Worm (Caenorhabditis elegans): Measurements from ENCODE around the gene str-151.

The str-151 gene

DNA sequence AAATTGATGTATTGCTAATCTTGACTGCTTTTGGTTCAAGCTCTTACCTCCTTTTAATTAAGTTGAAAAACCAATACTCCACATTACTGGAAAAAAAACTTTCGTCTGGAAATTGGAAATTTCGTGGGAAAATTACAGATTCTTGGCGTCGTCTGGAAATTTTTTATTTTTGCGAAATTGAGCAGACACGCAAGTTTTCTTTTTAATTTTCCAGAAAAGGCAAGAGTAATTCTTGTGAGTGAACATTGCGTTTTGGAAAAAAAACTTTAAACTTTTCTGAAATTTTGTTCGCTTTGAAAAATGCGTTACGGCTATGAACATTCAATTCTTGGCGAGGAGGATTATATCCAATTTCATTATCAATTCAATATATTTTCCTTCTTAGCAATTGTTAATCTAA is 10.4 kb upstream of the str-151 start, which contains the start of gene sru-45:
TSS of gene sru-45 (plus strand) at position 301 of the 400 bp plus-strand sequence.
- TF ChIP-seq lin-13 (tag; optimal IDR thresholded peaks at IDR 0.05), result no peak
- TF ChIP-seq mls-2 (tag; optimal IDR thresholded peaks at IDR 0.05), result no peak
- TF ChIP-seq ces-1 (GFP tag; optimal IDR thresholded peaks at IDR 0.05), result no peak
- TF ChIP-seq blmp-1 (tag; optimal IDR thresholded peaks at IDR 0.05), result no peak
- no peak for TF ChIP-seq unc-62 (GFP tag; optimal IDR thresholded peaks at IDR 0.05)
- TF ChIP-seq unc-39 (tag; optimal IDR thresholded peaks at IDR 0.05), result no peak

DNA sequence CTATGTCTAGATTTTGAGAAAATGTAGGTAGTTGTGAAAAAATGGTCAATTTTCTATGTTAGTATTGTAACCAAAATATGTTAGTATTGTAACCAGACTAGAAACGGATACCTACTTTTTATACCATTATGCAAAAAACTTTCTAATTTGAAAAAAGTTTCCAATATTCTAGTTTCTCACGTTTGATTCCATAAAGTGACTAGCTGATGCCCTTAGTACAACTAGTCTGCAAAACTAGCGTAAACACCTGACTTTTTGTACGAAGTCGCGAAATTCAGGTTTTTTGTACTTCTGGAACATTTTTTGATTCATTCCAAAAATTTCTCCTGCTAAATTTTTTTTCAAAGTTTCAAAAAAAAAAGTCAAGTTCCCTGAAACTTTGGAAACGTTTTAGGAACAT is 7.9 kb upstream of the str-151 start:
- TF ChIP-seq pha-4 (tag; optimal IDR thresholded peaks at IDR 0.05) (no peak), ham-2 (GFP tag; optimal IDR thresholded peaks at IDR 0.05) (no peak), lsy-2 (tag; optimal IDR thresholded peaks at IDR 0.05) (no peak), nhr-76 (tag; optimal IDR thresholded peaks at IDR 0.05) (no peak), ceh-43 (GFP tag; optimal IDR thresholded peaks at IDR 0.05) (no peak), ztf-11 (tag; optimal IDR thresholded peaks at IDR 0.05) (no peak)

DNA sequence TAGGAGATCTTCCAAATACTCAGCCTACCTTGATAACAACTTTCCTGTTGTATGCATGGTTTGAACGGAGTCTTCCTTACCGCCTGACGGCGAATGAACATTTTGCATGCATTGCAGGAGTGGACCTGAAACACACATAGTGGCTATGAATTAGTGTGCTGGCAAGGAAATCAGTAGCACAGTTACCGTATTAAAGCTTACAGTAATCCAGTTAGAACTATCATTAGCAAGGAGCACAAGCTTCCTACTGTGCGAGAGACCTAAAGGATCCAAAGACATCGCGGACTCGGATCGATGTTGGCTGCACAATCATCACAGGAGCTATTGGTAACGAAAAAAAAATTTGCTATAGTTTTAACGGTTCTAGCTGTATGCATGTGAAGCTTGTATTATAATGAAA is 5.3 kb upstream of the str-151 start, which contains the start of gene nhr-233:
TSS of gene nhr-233 (minus strand) at position 101 of the 400 bp plus-strand sequence.
- no peak for TF ChIP-seq nhr-237 (tag; optimal IDR thresholded peaks at IDR 0.05)
- no peak for TF ChIP-seq sem-2 (GFP tag; optimal IDR thresholded peaks at IDR 0.05)
- TF ChIP-seq blmp-1 (tag; optimal IDR thresholded peaks at IDR 0.05), result no peak
- TF ChIP-seq elt-3 (tag; optimal IDR thresholded peaks at IDR 0.05), result no peak
- TF ChIP-seq nhr-28 (tag; optimal IDR thresholded peaks at IDR 0.05), result no peak
- TF ChIP-seq ces-1 (GFP tag; optimal IDR thresholded peaks at IDR 0.05), result no peak
- no peak for TF ChIP-seq snpc-4 (tag; optimal IDR thresholded peaks at IDR 0.05)
- no peak for TF ChIP-seq nhr-76 (tag; optimal IDR thresholded peaks at IDR 0.05)
- no peak for TF ChIP-seq drap-1 (GFP tag; optimal IDR thresholded peaks at IDR 0.05)
- TF ChIP-seq lsy-2 (tag; optimal IDR thresholded peaks at IDR 0.05), result no peak
- TF ChIP-seq flh-1 (GFP tag; optimal IDR thresholded peaks at IDR 0.05), result no peak
- TF ChIP-seq lin-13 (tag; optimal IDR thresholded peaks at IDR 0.05), result no peak
- TF ChIP-seq ceh-43 (GFP tag; optimal IDR thresholded peaks at IDR 0.05), result no peak
- no peak for TF ChIP-seq unc-62 (GFP tag; optimal IDR thresholded peaks at IDR 0.05)
- TF ChIP-seq ham-2 (GFP tag; optimal IDR thresholded peaks at IDR 0.05), result no peak
- TF ChIP-seq hlh-1 (tag; optimal IDR thresholded peaks at IDR 0.05), result no peak
- no peak for TF ChIP-seq M03D4.4 (tag; optimal IDR thresholded peaks at IDR 0.05)
- TF ChIP-seq sptf-1 (tag; optimal IDR thresholded peaks at IDR 0.05), result no peak
- no peak for TF ChIP-seq ceh-39 (tag; optimal IDR thresholded peaks at IDR 0.05)
- no peak for TF ChIP-seq unc-39 (tag; optimal IDR thresholded peaks at IDR 0.05)

DNA sequence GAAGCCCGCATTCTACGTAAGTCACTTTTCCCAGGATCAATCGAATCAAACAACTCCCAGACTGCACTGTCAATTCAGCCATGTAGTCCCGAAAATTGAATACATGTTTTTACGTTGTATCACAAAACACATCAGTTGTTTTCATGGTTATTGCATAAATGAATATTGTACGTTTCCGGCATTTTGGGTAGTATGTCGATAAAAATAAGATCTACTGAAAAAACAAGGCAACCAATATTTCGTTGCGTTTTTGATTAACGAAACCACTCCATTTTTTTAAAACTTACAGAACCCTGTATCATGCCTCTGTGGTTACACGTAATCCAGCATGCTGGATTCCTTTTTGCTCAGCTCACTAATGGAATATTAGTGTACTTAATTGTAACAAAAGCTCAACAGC is 2.8 kb upstream of the str-151 start, which contains the start of gene str-149:
TSS of gene str-149 (plus strand) at position 301 of the 400 bp plus-strand sequence.
- TF ChIP-seq unc-39 (tag; optimal IDR thresholded peaks at IDR 0.05) (no peak), zip-8 (tag; optimal IDR thresholded peaks at IDR 0.05) (no peak), mab-5 (tag; optimal IDR thresholded peaks at IDR 0.05) (no peak), elt-3 (tag; optimal IDR thresholded peaks at IDR 0.05) (no peak), tbx-8 (GFP tag; optimal IDR thresholded peaks at IDR 0.05) (no peak), mls-2 (tag; optimal IDR thresholded peaks at IDR 0.05) (no peak), flh-1 (GFP tag; optimal IDR thresholded peaks at IDR 0.05) (no peak), nhr-28 (tag; optimal IDR thresholded peaks at IDR 0.05) (no peak), blmp-1 (tag; optimal IDR thresholded peaks at IDR 0.05) (no peak)

DNA sequence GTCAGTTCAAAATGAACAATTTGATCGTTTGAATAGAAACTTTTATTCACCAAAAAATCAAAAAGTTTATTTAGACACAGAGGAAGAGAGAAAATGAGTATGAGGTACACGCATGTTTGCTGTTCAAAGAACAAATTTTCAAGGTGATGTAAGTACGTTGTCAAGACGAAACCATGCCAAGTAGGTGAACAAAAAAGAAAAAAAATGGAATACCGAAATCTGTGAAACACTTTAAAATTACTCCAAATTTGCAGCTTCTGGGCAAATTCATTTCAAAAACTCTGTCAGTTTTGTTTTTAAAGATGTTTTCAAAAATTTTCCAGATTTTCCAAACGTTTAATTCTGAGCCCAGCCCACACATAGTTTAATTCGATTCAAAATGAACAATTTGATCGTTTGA is 4.4 kb downstream of the str-151 start, which contains the start of gene nhr-271:
TSS of gene nhr-271 (minus strand) at position 101 of the 400 bp plus-strand sequence.
- TF ChIP-seq ceh-39 (tag; optimal IDR thresholded peaks at IDR 0.05) (no peak), sptf-1 (tag; optimal IDR thresholded peaks at IDR 0.05) (no peak), nhr-12 (tag; optimal IDR thresholded peaks at IDR 0.05) (no peak), bed-3 (GFP tag; optimal IDR thresholded peaks at IDR 0.05) (no peak), nhr-76 (tag; optimal IDR thresholded peaks at IDR 0.05) (no peak), lin-32 (GFP tag; optimal IDR thresholded peaks at IDR 0.05) (no peak), lsy-2 (tag; optimal IDR thresholded peaks at IDR 0.05) (no peak), mab-5 (tag; optimal IDR thresholded peaks at IDR 0.05) (no peak), hlh-1 (tag; optimal IDR thresholded peaks at IDR 0.05) (no peak), ceh-43 (GFP tag; optimal IDR thresholded peaks at IDR 0.05) (no peak)

DNA sequence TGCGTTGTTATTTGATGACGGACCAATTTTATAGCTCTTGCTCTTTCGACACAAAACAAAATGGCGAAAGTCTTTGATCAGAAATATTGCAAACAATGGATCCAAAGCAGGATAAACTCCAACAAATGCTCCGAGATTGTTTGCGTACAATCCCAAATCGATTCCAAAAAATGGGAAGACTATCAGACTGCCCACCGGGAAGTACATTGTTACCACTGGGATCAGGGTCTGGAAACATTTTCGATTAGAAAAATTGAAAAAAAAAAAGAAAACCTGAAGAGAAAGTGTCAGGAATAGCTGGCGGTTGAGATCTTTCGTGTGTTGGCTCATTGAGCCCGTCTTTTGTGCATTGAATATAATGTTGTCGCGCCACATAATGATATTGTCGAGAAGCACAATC is 5.1 kb downstream of the str-151 start:
- TF ChIP-seq lin-13 (tag; optimal IDR thresholded peaks at IDR 0.05) (no peak), elt-1 (tag; optimal IDR thresholded peaks at IDR 0.05; ENCODE audit: borderline replicate concordance, insufficient read depth) (no peak), cnd-1 (tag; optimal IDR thresholded peaks at IDR 0.05) (no peak), M03D4.4 (tag; optimal IDR thresholded peaks at IDR 0.05) (no peak), lin-32 (GFP tag; optimal IDR thresholded peaks at IDR 0.05) (no peak), blmp-1 (tag; optimal IDR thresholded peaks at IDR 0.05) (no peak), unc-39 (tag; optimal IDR thresholded peaks at IDR 0.05) (no peak), zip-8 (tag; optimal IDR thresholded peaks at IDR 0.05) (no peak), sem-2 (GFP tag; optimal IDR thresholded peaks at IDR 0.05) (no peak), mls-2 (tag; optimal IDR thresholded peaks at IDR 0.05) (no peak), unc-62 (GFP tag; optimal IDR thresholded peaks at IDR 0.05) (no peak)

All from whole organism, mixed stage, embryonic.